Fruit fly (Drosophila melanogaster): ENCODE data around the gene CG32263.

Gene CG32263

dm6 chr3L:3855194-3855980 lies 44.5 kb upstream of the CG32263 start:
- TF ChIP-seq ase (GFP tag; IDR thresholded peaks at IDR 0.05), result no peak
- peak; percentile 48 for TF ChIP-seq Chrac-16 (GFP tag; optimal IDR thresholded peaks at IDR 0.05)
- TF ChIP-seq CG15011 (GFP tag; optimal IDR thresholded peaks at IDR 0.05), result no peak
- TF ChIP-seq CG9727 (GFP tag; optimal IDR thresholded peaks at IDR 0.05), result peak; percentile 82
- peak; percentile 51 for TF ChIP-seq grau (tag; optimal IDR thresholded peaks at IDR 0.05)
- peak; percentile 2 for TF ChIP-seq CG5245 (GFP tag; optimal IDR thresholded peaks at IDR 0.05)
- TF ChIP-seq CG31388 (GFP tag; optimal IDR thresholded peaks at IDR 0.05), result no peak
- no peak for TF ChIP-seq Scr (GFP tag; IDR thresholded peaks at IDR 0.05; ENCODE audit: partially characterized antibody)
- peak; percentile 69 for TF ChIP-seq az2 (GFP tag; optimal IDR thresholded peaks at IDR 0.05)
- no peak for TF ChIP-seq CG4854 (GFP tag; optimal IDR thresholded peaks at IDR 0.05)
- no peak for TF ChIP-seq CG6654 (GFP tag; optimal IDR thresholded peaks at IDR 0.05)
- TF ChIP-seq luna (GFP tag; optimal IDR thresholded peaks at IDR 0.05), result no peak
- no peak for TF ChIP-seq dati (GFP tag; IDR thresholded peaks at IDR 0.05)
- no peak for TF ChIP-seq CG8281 (tag; optimal IDR thresholded peaks at IDR 0.05)
- peak; percentile 21 for TF ChIP-seq Elba2 (GFP tag; optimal IDR thresholded peaks at IDR 0.05)
- TF ChIP-seq Six4 (GFP tag; optimal IDR thresholded peaks at IDR 0.05), result peak; percentile 46
- no peak for TF ChIP-seq ken (GFP tag; IDR thresholded peaks at IDR 0.05)
- TF ChIP-seq tio (GFP tag; optimal IDR thresholded peaks at IDR 0.05), result no peak
- peak; percentile 63 for TF ChIP-seq D19A (tag; optimal IDR thresholded peaks at IDR 0.05)
- TF ChIP-seq Fer1 (GFP tag; optimal IDR thresholded peaks at IDR 0.05), result peak; percentile 38
- TF ChIP-seq usp (GFP tag; optimal IDR thresholded peaks at IDR 0.05), result no peak
- TF ChIP-seq CG8944 (GFP tag; optimal IDR thresholded peaks at IDR 0.05), result no peak
- peak; percentile 89 for TF ChIP-seq zf30C (GFP tag; optimal IDR thresholded peaks at IDR 0.05)
- no peak for TF ChIP-seq CG11247 (GFP tag; IDR thresholded peaks at IDR 0.05)
- TF ChIP-seq hb (GFP tag; IDR thresholded peaks at IDR 0.05; ENCODE audit: partially characterized antibody), result no peak
- no peak for TF ChIP-seq Hmx (GFP tag; optimal IDR thresholded peaks at IDR 0.05)
- peak; percentile 66 for TF ChIP-seq CG4404 (GFP tag; IDR thresholded peaks at IDR 0.05)
- peak; percentile 60 for TF ChIP-seq HLH3B (GFP tag; IDR thresholded peaks at IDR 0.05)
- TF ChIP-seq CG9797 (GFP tag; optimal IDR thresholded peaks at IDR 0.05), result no peak
- TF ChIP-seq sens (GFP tag), result peak; percentile 93
- no peak for TF ChIP-seq CG2120 (GFP tag; optimal IDR thresholded peaks at IDR 0.05)
- no peak for TF ChIP-seq CHES-1-like (GFP tag; optimal IDR thresholded peaks at IDR 0.05)
- TF ChIP-seq dysf (GFP tag; IDR thresholded peaks at IDR 0.05), result peak; percentile 39; the same call in 1 of the 3 replicates
- peak; percentile 81 for TF ChIP-seq Awh (GFP tag; IDR thresholded peaks at IDR 0.05)
- no peak for TF ChIP-seq mld (GFP tag; IDR thresholded peaks at IDR 0.05; ENCODE audit: partially characterized antibody)
- no peak for TF ChIP-seq CG13624 (GFP tag; optimal IDR thresholded peaks at IDR 0.05)
- TF ChIP-seq chif (GFP tag; optimal IDR thresholded peaks at IDR 0.05), result peak in 1 of 2 experiments; percentile 1
- TF ChIP-seq kah (GFP tag; optimal IDR thresholded peaks at IDR 0.05), result no peak
- no peak for TF ChIP-seq CG6765 (GFP tag; optimal IDR thresholded peaks at IDR 0.05)
- TF ChIP-seq CG10267 (tag; optimal IDR thresholded peaks at IDR 0.05), result peak; percentile 69
- TF ChIP-seq fd64A (GFP tag; optimal IDR thresholded peaks at IDR 0.05), result no peak
- TF ChIP-seq cato (GFP tag; optimal IDR thresholded peaks at IDR 0.05; ENCODE audit: borderline replicate concordance), result peak; percentile 3
- no peak for TF ChIP-seq CG3995 (GFP tag; optimal IDR thresholded peaks at IDR 0.05)
- TF ChIP-seq tx (GFP tag; optimal IDR thresholded peaks at IDR 0.05), result no peak
- TF ChIP-seq CG31224 (GFP tag; IDR thresholded peaks at IDR 0.05), result no peak
- TF ChIP-seq CG30403 (GFP tag; optimal IDR thresholded peaks at IDR 0.05), result peak; percentile 47
- no peak for TF ChIP-seq HLH54F (GFP tag; optimal IDR thresholded peaks at IDR 0.05)
- no peak for TF ChIP-seq CG9876 (GFP tag; optimal IDR thresholded peaks at IDR 0.05)
- TF ChIP-seq CG14667 (GFP tag; IDR thresholded peaks at IDR 0.05), result 0 out of 2 replicates have a peak, but pooled peaks have one; percentile 30
- peak; percentile 49 for TF ChIP-seq CG7839 (tag; optimal IDR thresholded peaks at IDR 0.05)
- TF ChIP-seq dan (GFP tag; IDR thresholded peaks at IDR 0.05), result no peak

All from whole organism, embryonic.